Worm (Caenorhabditis elegans) whole organism, L4 larva: ENCODE data around the gene Y59E1A.4.

Source experiments
- ama-1 ChIP-seq: fragments of 150-350 bp; optimal IDR thresholded peaks from 2 replicates; lab custom pipeline; 2014; ENCODE audit warnings: inconsistent platforms, mixed read lengths
- attf-4 ChIP-seq: sonication (generic microtip); optimal IDR thresholded peaks from 3 replicates; lab custom pipeline; 2017; ENCODE audit warnings: missing biosample characterization, missing genetic modification characterization
- ceh-20 ChIP-seq: fragments of 200-800 bp; sonication (Bioruptor generic); IDR thresholded peaks from 2 replicates; pipeline ENCODE4 v1.3.6; 2022; ENCODE audit warnings: missing genetic modification reagents, missing genetic modification characterization, missing compliant biosample characterization
- gei-8 ChIP-seq: fragments of 200-800 bp; sonication (Bioruptor generic); optimal IDR thresholded peaks from 2 replicates; lab custom pipeline; 2018; ENCODE audit warnings: mild to moderate bottlenecking, missing genetic modification characterization, missing compliant biosample characterization
- lsy-2 ChIP-seq, 2 experiments: fragments of 150-350 bp in 1 of 2; sonication (generic microtip) in 1 of 2; optimal IDR thresholded peaks; 2 replicates each; lab custom pipeline; 2014 to 2017; ENCODE audit warnings: missing biosample characterization in 2 of 2, missing genetic modification characterization in 2 of 2
- nhr-11 ChIP-seq: fragments of 150-350 bp; optimal IDR thresholded peaks from 2 replicates; lab custom pipeline; 2014; ENCODE audit warnings: missing biosample characterization, missing genetic modification characterization
- pha-4 ChIP-seq, 2 experiments: fragments of 150-350 bp in 1 of 2; fragments of 200-800 bp in 1 of 2; sonication (Bioruptor generic) in 1 of 2; IDR thresholded peaks in 1 of 2; optimal IDR thresholded peaks in 1 of 2; 2 replicates each; pipeline versions ENCODE4 v1.3.6 to Lab custom; 2014 to 2022; ENCODE audit warnings: missing genetic modification characterization in 2 of 2, missing genetic modification reagents in 2 of 2, missing biosample characterization in 1 of 2, missing compliant biosample characterization in 1 of 2
- sdz-12 ChIP-seq: fragments of 200-800 bp; sonication (Bioruptor generic); optimal IDR thresholded peaks from 2 replicates; lab custom pipeline; 2018; ENCODE audit warnings: mild to moderate bottlenecking, missing genetic modification characterization, missing compliant biosample characterization
- snpc-4 ChIP-seq: fragments of 150-350 bp; optimal IDR thresholded peaks from 2 replicates; lab custom pipeline; 2014; ENCODE audit warnings: missing biosample characterization, missing genetic modification characterization
- zag-1 ChIP-seq: fragments of 150-350 bp; optimal IDR thresholded peaks from 2 replicates; lab custom pipeline; 2014; ENCODE audit warnings: missing biosample characterization, missing genetic modification characterization

- no peak for TF ChIP-seq ceh-20
- no peak for TF ChIP-seq gei-8 (GFP tag; lab: Kevin White, UChicago)
- no peak for TF ChIP-seq sdz-12 (GFP tag; lab: Kevin White, UChicago)
- TF ChIP-seq attf-4 (tag; lab: Kevin White, UChicago): no peak
- TF ChIP-seq snpc-4: no peak
- TF ChIP-seq lsy-2 (tag; optimal IDR thresholded peaks at IDR 0.05; lab: Kevin White, UChicago): no peak
- TF ChIP-seq zag-1 (tag; lab: Kevin White, UChicago): no peak
- TF ChIP-seq pha-4 (GFP tag; IDR thresholded peaks at IDR 0.05; lab: Robert Waterston, UW): no peak
- no peak for TF ChIP-seq pha-4 (tag; optimal IDR thresholded peaks at IDR 0.05; lab: Kevin White, UChicago)
- no peak for TF ChIP-seq ama-1
- TF ChIP-seq nhr-11 (tag; lab: Kevin White, UChicago): no peak
Measured at ce11 chrX:1964828-1965227, 25.0 kb upstream of the Y59E1A.4 start.
